Worm (Caenorhabditis elegans) whole organism, mixed stage, embryonic: Measurements from ENCODE around the gene nhr-16.

Experiments used
- blmp-1 ChIP-seq: fragments of 150-350 bp; optimal IDR thresholded peaks from 2 replicates; lab custom pipeline; 2014; ENCODE audit warnings: missing biosample characterization, missing genetic modification characterization
- ceh-39 ChIP-seq: fragments of 150-350 bp; optimal IDR thresholded peaks from 2 replicates; lab custom pipeline; 2014; ENCODE audit warnings: missing biosample characterization, missing genetic modification characterization
- ces-1 ChIP-seq: fragments of 150-350 bp; optimal IDR thresholded peaks from 2 replicates; lab custom pipeline; 2014; ENCODE audit warnings: missing biosample characterization, missing genetic modification reagents, missing genetic modification characterization
- drap-1 ChIP-seq: fragments of 200-800 bp; sonication (Bioruptor generic); optimal IDR thresholded peaks from 3 replicates; lab custom pipeline; 2018; ENCODE audit warnings: mild to moderate bottlenecking, missing genetic modification characterization, missing compliant biosample characterization
- elt-3 ChIP-seq: fragments of 150-350 bp; optimal IDR thresholded peaks from 2 replicates; lab custom pipeline; 2014; ENCODE audit warnings: missing biosample characterization, missing genetic modification characterization
- ham-2 ChIP-seq: fragments of 200-800 bp; sonication (Bioruptor generic); optimal IDR thresholded peaks from 2 replicates; lab custom pipeline; 2018; ENCODE audit warnings: mild to moderate bottlenecking, missing genetic modification characterization, missing compliant biosample characterization
- lin-13 ChIP-seq: fragments of 150-350 bp; optimal IDR thresholded peaks from 2 replicates; lab custom pipeline; 2014; ENCODE audit warnings: missing biosample characterization, missing genetic modification characterization
- mep-1 ChIP-seq: fragments of 150-350 bp; optimal IDR thresholded peaks from 2 replicates; lab custom pipeline; 2017; ENCODE audit warnings: missing biosample characterization, missing genetic modification reagents, missing genetic modification characterization, inconsistent platforms
- nhr-28 ChIP-seq: fragments of 150-350 bp; optimal IDR thresholded peaks from 2 replicates; lab custom pipeline; 2014; ENCODE audit warnings: missing biosample characterization, missing genetic modification characterization
- pha-4 ChIP-seq: fragments of 150-350 bp; optimal IDR thresholded peaks from 2 replicates; lab custom pipeline; 2018; ENCODE audit warnings: missing biosample characterization, missing genetic modification reagents, missing genetic modification characterization
- sem-2 ChIP-seq: fragments of 200-800 bp; sonication (Bioruptor generic); optimal IDR thresholded peaks from 2 replicates; lab custom pipeline; 2018; ENCODE audit warnings: mild to moderate bottlenecking, missing genetic modification characterization, missing compliant biosample characterization
- sptf-1 ChIP-seq: sonication (generic microtip); optimal IDR thresholded peaks from 2 replicates; lab custom pipeline; 2017; ENCODE audit warnings: mild to moderate bottlenecking, missing genetic modification characterization, moderate library complexity, missing compliant biosample characterization
- unc-39 ChIP-seq: fragments of 150-350 bp; optimal IDR thresholded peaks from 2 replicates; lab custom pipeline; 2014; ENCODE audit warnings: missing biosample characterization, missing genetic modification characterization
- ztf-11 ChIP-seq: fragments of 150-350 bp; optimal IDR thresholded peaks from 2 replicates; lab custom pipeline; 2014; ENCODE audit warnings: missing biosample characterization, missing genetic modification characterization

DNA sequence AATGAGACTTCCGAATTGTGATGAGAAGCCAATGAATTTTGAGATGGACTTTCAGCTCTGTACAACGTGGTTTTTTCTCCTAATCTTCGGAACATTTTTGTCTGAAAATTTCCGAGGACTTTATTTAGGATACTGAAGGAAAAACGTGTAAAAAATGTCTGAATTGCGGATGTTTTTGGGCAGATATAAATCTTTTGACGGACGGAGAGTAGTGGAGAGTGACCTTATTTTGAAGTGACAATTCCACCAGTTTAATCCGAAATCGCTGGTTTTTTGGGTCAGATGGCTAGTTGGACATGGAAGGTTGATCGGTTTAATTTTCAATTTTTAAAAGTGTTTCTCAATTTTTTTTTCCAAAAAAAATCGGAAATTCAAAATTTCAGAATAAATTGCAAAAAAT is 50.7 kb downstream of the nhr-16 start, which contains the start of gene T05C1.3:
- TF ChIP-seq drap-1 (GFP tag; lab: Kevin White, UChicago) (no peak), ztf-11 (tag; lab: Kevin White, UChicago) (no peak), ces-1 (no peak), elt-3 (no peak), unc-39 (tag; lab: Kevin White, UChicago) (no peak), lin-13 (tag; lab: Kevin White, UChicago) (no peak), sem-2 (GFP tag; lab: Kevin White, UChicago) (no peak), ceh-39 (tag; lab: Kevin White, UChicago) (no peak), nhr-28 (no peak), blmp-1 (tag; lab: Kevin White, UChicago) (no peak), pha-4 (no peak), mep-1 (tag; lab: Kevin White, UChicago) (no peak), ham-2 (no peak), sptf-1 (tag; lab: Kevin White, UChicago) (no peak)
